Worm (Caenorhabditis elegans) whole organism, L4 larva: ENCODE results near the gene ell-1.

Experiments
- D1046.2 ChIP-seq: fragments of 200-800 bp; sonication (Bioruptor generic); IDR thresholded peaks from 2 replicates; pipeline ENCODE4 v1.3.6; 2022; ENCODE audit warnings: missing genetic modification characterization, missing compliant biosample characterization
- F37D6.2 ChIP-seq: sonication (generic microtip); optimal IDR thresholded peaks from 2 replicates; lab custom pipeline; 2016; ENCODE audit warnings: mild to moderate bottlenecking, missing genetic modification characterization, missing compliant biosample characterization
- F44E2.7 ChIP-seq: fragments of 200-800 bp; sonication (Bioruptor generic); IDR thresholded peaks from 2 replicates; pipeline ENCODE4 v2.1.2; 2022; ENCODE audit warnings: missing genetic modification characterization, missing compliant biosample characterization
- F49E8.2 ChIP-seq: sonication (generic microtip); optimal IDR thresholded peaks from 2 replicates; lab custom pipeline; 2016; ENCODE audit warnings: missing compliant biosample characterization, mild to moderate bottlenecking, missing genetic modification characterization, borderline replicate concordance
- T26A8.4 ChIP-seq: fragments of 200-800 bp; sonication (Bioruptor generic); IDR thresholded peaks from 2 replicates; pipeline ENCODE4 v1.3.6; 2022; ENCODE audit warnings: missing genetic modification characterization, missing compliant biosample characterization
- ZK337.2 ChIP-seq: fragments of 200-800 bp; sonication (Bioruptor generic); IDR thresholded peaks from 2 replicates; pipeline ENCODE4 v1.3.6; 2022; ENCODE audit warnings: missing genetic modification reagents, missing genetic modification characterization, missing compliant biosample characterization
- aha-1 ChIP-seq: fragments of 150-350 bp; peaks from one replicate; lab custom pipeline; 2014; ENCODE audit warnings: missing biosample characterization, missing genetic modification characterization
- daf-16 ChIP-seq, 3 experiments: sonication (generic microtip); optimal IDR thresholded peaks; 2 replicates each; lab custom pipeline; 2016 to 2017; ENCODE audit warnings: missing genetic modification characterization in 3 of 3, missing genetic modification reagents in 3 of 3, mild to moderate bottlenecking in 2 of 3, missing compliant biosample characterization in 2 of 3, missing biosample characterization in 1 of 3, moderate library complexity in 1 of 3
- dve-1 ChIP-seq: sonication (generic microtip); optimal IDR thresholded peaks from 2 replicates; lab custom pipeline; 2017; ENCODE audit warnings: antibody characterized with exemption, mild to moderate bottlenecking, missing genetic modification characterization, missing compliant biosample characterization; ENCODE audit not compliant: insufficient read depth
- egl-27 ChIP-seq: sonication (generic microtip); optimal IDR thresholded peaks from 3 replicates; lab custom pipeline; 2017; ENCODE audit warnings: missing biosample characterization, missing genetic modification reagents, missing genetic modification characterization
- egl-43 ChIP-seq: fragments of 200-800 bp; sonication (Bioruptor generic); IDR thresholded peaks from 2 replicates; pipeline ENCODE4 v1.3.6; 2022; ENCODE audit warnings: missing genetic modification reagents, missing genetic modification characterization, missing compliant biosample characterization
- fos-1 ChIP-seq: fragments of 150-350 bp; optimal IDR thresholded peaks from 2 replicates; lab custom pipeline; 2014; ENCODE audit warnings: missing biosample characterization, missing genetic modification characterization
- hlh-11 ChIP-seq: fragments of 200-800 bp; sonication (Bioruptor generic); optimal IDR thresholded peaks from 2 replicates; lab custom pipeline; 2018; ENCODE audit warnings: mild to moderate bottlenecking, missing genetic modification characterization, missing compliant biosample characterization
- hlh-30 ChIP-seq: sonication (generic microtip); optimal IDR thresholded peaks from 2 replicates; lab custom pipeline; 2017; ENCODE audit warnings: antibody characterized with exemption, mild to moderate bottlenecking, missing genetic modification characterization, missing compliant biosample characterization; ENCODE audit not compliant: insufficient read depth
- hmg-1.1 ChIP-seq: fragments of 200-800 bp; sonication (Bioruptor generic); IDR thresholded peaks from 2 replicates; pipeline ENCODE4 v1.3.6; 2022; ENCODE audit warnings: missing genetic modification reagents, missing genetic modification characterization, missing compliant biosample characterization
- jun-1 ChIP-seq: fragments of 150-350 bp; optimal IDR thresholded peaks from 2 replicates; lab custom pipeline; 2014; ENCODE audit warnings: missing biosample characterization, missing genetic modification reagents, missing genetic modification characterization
- lin-1 ChIP-seq: fragments of 200-800 bp; sonication (Bioruptor generic); IDR thresholded peaks from 2 replicates; pipeline ENCODE4 v1.3.6; 2022; ENCODE audit warnings: missing genetic modification reagents, missing genetic modification characterization, missing compliant biosample characterization
- lin-13 ChIP-seq: fragments of 150-350 bp; optimal IDR thresholded peaks from 2 replicates; lab custom pipeline; 2014; ENCODE audit warnings: missing biosample characterization, missing genetic modification reagents, missing genetic modification characterization
- lin-38 ChIP-seq: fragments of 200-800 bp; sonication (Bioruptor generic); IDR thresholded peaks from 2 replicates; pipeline ENCODE4 v1.3.6; 2022; ENCODE audit warnings: missing genetic modification reagents, missing genetic modification characterization, missing compliant biosample characterization
- lir-3 ChIP-seq: sonication (generic microtip); optimal IDR thresholded peaks from 2 replicates; lab custom pipeline; 2016; ENCODE audit warnings: mild to moderate bottlenecking, missing genetic modification characterization, missing compliant biosample characterization
- lsy-2 ChIP-seq, 2 experiments: fragments of 150-350 bp in 1 of 2; sonication (generic microtip) in 1 of 2; optimal IDR thresholded peaks; 2 replicates each; lab custom pipeline; 2014 to 2017; ENCODE audit warnings: missing biosample characterization in 2 of 2, missing genetic modification characterization in 2 of 2
- madf-5 ChIP-seq, 2 experiments: fragments of 200-800 bp; sonication (Bioruptor generic); IDR thresholded peaks; 2 replicates each; pipeline ENCODE4 v1.3.6; 2022; ENCODE audit warnings: missing compliant biosample characterization in 2 of 2, missing genetic modification characterization in 2 of 2
- mdl-1 ChIP-seq, 2 experiments: fragments of 150-350 bp in 1 of 2; sonication (generic microtip) in 1 of 2; optimal IDR thresholded peaks; 2 replicates each; lab custom pipeline; 2014 to 2017; ENCODE audit warnings: missing biosample characterization in 2 of 2, missing genetic modification characterization in 2 of 2
- mep-1 ChIP-seq: fragments of 150-350 bp; sonication (generic microtip); optimal IDR thresholded peaks from 3 replicates; lab custom pipeline; 2014; ENCODE audit warnings: missing biosample characterization, missing genetic modification characterization
- mes-2 ChIP-seq: sonication (generic microtip); optimal IDR thresholded peaks from 2 replicates; lab custom pipeline; 2016; ENCODE audit warnings: missing genotype, mild to moderate bottlenecking, missing genetic modification characterization, missing compliant biosample characterization; ENCODE audit not compliant: poor library complexity, severe bottlenecking
- mxl-3 ChIP-seq: fragments of 200-800 bp; sonication (Bioruptor generic); optimal IDR thresholded peaks from 2 replicates; lab custom pipeline; 2018; ENCODE audit warnings: mild to moderate bottlenecking, missing genetic modification characterization, missing compliant biosample characterization
- nhr-11 ChIP-seq: fragments of 150-350 bp; optimal IDR thresholded peaks from 2 replicates; lab custom pipeline; 2014; ENCODE audit warnings: missing biosample characterization, missing genetic modification characterization
- nhr-28 ChIP-seq: fragments of 150-350 bp; optimal IDR thresholded peaks from 2 replicates; lab custom pipeline; 2014; ENCODE audit warnings: missing biosample characterization, missing genetic modification characterization
- nhr-48 ChIP-seq: sonication (generic microtip); optimal IDR thresholded peaks from 2 replicates; lab custom pipeline; 2016; ENCODE audit warnings: mild to moderate bottlenecking, missing genetic modification characterization, missing compliant biosample characterization
- nhr-76 ChIP-seq: fragments of 150-350 bp; optimal IDR thresholded peaks from 2 replicates; lab custom pipeline; 2014; ENCODE audit warnings: missing biosample characterization, missing genetic modification characterization
- pha-4 ChIP-seq, 2 experiments: fragments of 150-350 bp in 1 of 2; fragments of 200-800 bp in 1 of 2; sonication (Bioruptor generic) in 1 of 2; IDR thresholded peaks in 1 of 2; optimal IDR thresholded peaks in 1 of 2; 2 replicates each; pipeline versions ENCODE4 v1.3.6 to Lab custom; 2014 to 2022; ENCODE audit warnings: missing genetic modification characterization in 2 of 2, missing genetic modification reagents in 2 of 2, missing biosample characterization in 1 of 2, missing compliant biosample characterization in 1 of 2
- pqm-1 ChIP-seq: sonication (generic microtip); optimal IDR thresholded peaks from 2 replicates; lab custom pipeline; 2017; ENCODE audit warnings: missing biosample characterization, missing genetic modification characterization
- set-16 ChIP-seq: fragments of 200-800 bp; sonication (Bioruptor generic); IDR thresholded peaks from 2 replicates; pipeline ENCODE4 v1.3.6; 2022; ENCODE audit warnings: missing genetic modification reagents, missing genetic modification characterization, missing compliant biosample characterization
- snpc-1.2 ChIP-seq: fragments of 200-800 bp; sonication (Bioruptor generic); IDR thresholded peaks from 2 replicates; pipeline ENCODE4 v1.3.6; 2022; ENCODE audit warnings: missing genetic modification reagents, missing genetic modification characterization, missing compliant biosample characterization
- unc-62 ChIP-seq, 3 experiments: fragments of 150-350 bp in 1 of 3; sonication (generic microtip); optimal IDR thresholded peaks in 2 of 3; peaks in 1 of 3; 1 replicate in 1 of 3; 2 replicates in 2 of 3; lab custom pipeline; 2014 to 2017; ENCODE audit warnings: missing biosample characterization in 3 of 3, missing genetic modification characterization in 3 of 3, missing genetic modification reagents in 3 of 3, missing genotype in 1 of 3
- zip-2 ChIP-seq: fragments of 150-350 bp; optimal IDR thresholded peaks from 2 replicates; lab custom pipeline; 2014; ENCODE audit warnings: missing biosample characterization, missing genetic modification characterization
- ztf-7 ChIP-seq: fragments of 150-350 bp; optimal IDR thresholded peaks from 2 replicates; lab custom pipeline; 2014; ENCODE audit warnings: missing biosample characterization, missing genetic modification characterization

Gene ell-1

ce11 chrIV:4396052-4396821 lies 2.0 kb downstream of the ell-1 start:
- TF ChIP-seq jun-1 (tag; lab: Kevin White, UChicago): no peak
- TF ChIP-seq unc-62 (GFP tag; optimal IDR thresholded peaks at IDR 0.05 in 1 of 2; lab: Kevin White, UChicago): peak in 1 of 2 experiments; percentile 17
- no peak for TF ChIP-seq unc-62 (tag; optimal IDR thresholded peaks at IDR 0.05; lab: Kevin White, UChicago)
- TF ChIP-seq hlh-11 (tag; lab: Kevin White, UChicago): peak; percentile 57
- TF ChIP-seq nhr-76 (tag; lab: Kevin White, UChicago): no peak
- no peak for TF ChIP-seq fos-1 (tag; lab: Kevin White, UChicago)
- TF ChIP-seq lsy-2 (tag; optimal IDR thresholded peaks at IDR 0.05; lab: Kevin White, UChicago): peak in 1 of 2 experiments; percentile 2
- TF ChIP-seq T26A8.4 (GFP tag; lab: Robert Waterston, UW): no peak
- no peak for TF ChIP-seq hmg-1.1
- peak; percentile 4 for TF ChIP-seq mep-1 (tag; lab: Kevin White, UChicago)
- no peak for TF ChIP-seq madf-5 (GFP tag; IDR thresholded peaks at IDR 0.05; lab: Robert Waterston, UW)
- TF ChIP-seq mxl-3: peak; percentile 43
- peak; percentile 25; the same call in 1 of the 2 replicates for TF ChIP-seq set-16
- TF ChIP-seq F44E2.7: no peak
- TF ChIP-seq D1046.2 (GFP tag; lab: Robert Waterston, UW): no peak
- peak; percentile 70 for TF ChIP-seq nhr-28 (tag; lab: Kevin White, UChicago)
- no peak for TF ChIP-seq lir-3 (tag; lab: Kevin White, UChicago)
- TF ChIP-seq nhr-48 (tag; lab: Kevin White, UChicago): no peak
- TF ChIP-seq daf-16 (GFP tag; optimal IDR thresholded peaks at IDR 0.05; lab: Kevin White, UChicago): no peak
- TF ChIP-seq daf-16 (tag; optimal IDR thresholded peaks at IDR 0.05; lab: Kevin White, UChicago): no peak
- TF ChIP-seq snpc-1.2 (GFP tag; lab: Robert Waterston, UW): no peak
- peak; percentile 92 for TF ChIP-seq aha-1 (tag; lab: Kevin White, UChicago)
- TF ChIP-seq mdl-1 (tag; optimal IDR thresholded peaks at IDR 0.05; lab: Kevin White, UChicago): peak in 1 of 2 experiments; percentile 15

ce11 chrIV:4397111-4397510 lies 2.9 kb downstream of the ell-1 start:
- TF ChIP-seq dve-1 (tag; lab: Kevin White, UChicago) (peak; percentile 29), lsy-2 (tag; optimal IDR thresholded peaks at IDR 0.05; lab: Kevin White, UChicago) (peak in 1 of 2 experiments; percentile 16), pqm-1 (tag; lab: Kevin White, UChicago) (peak; percentile 18), daf-16 (GFP tag; optimal IDR thresholded peaks at IDR 0.05; lab: Kevin White, UChicago) (no peak), daf-16 (tag; optimal IDR thresholded peaks at IDR 0.05; lab: Kevin White, UChicago) (peak; percentile 76), pha-4 (GFP tag; IDR thresholded peaks at IDR 0.05; lab: Robert Waterston, UW) (no peak), pha-4 (tag; optimal IDR thresholded peaks at IDR 0.05; lab: Kevin White, UChicago) (peak; percentile 47), zip-2 (no peak), D1046.2 (GFP tag; lab: Robert Waterston, UW) (no peak), nhr-11 (no peak), F49E8.2 (no peak), F37D6.2 (no peak), mep-1 (tag; lab: Kevin White, UChicago) (peak; percentile 9)

ce11 chrIV:4397586-4397985 lies 3.4 kb downstream of the ell-1 start:
- TF ChIP-seq aha-1 (tag; lab: Kevin White, UChicago) (peak; percentile 24), mxl-3 (no peak)

ce11 chrIV:4398420-4398819 lies 4.2 kb downstream of the ell-1 start:
- peak; percentile 47 for TF ChIP-seq aha-1 (tag; lab: Kevin White, UChicago)
- TF ChIP-seq ZK337.2 (GFP tag; lab: Robert Waterston, UW): no peak
- TF ChIP-seq mes-2: peak; percentile 2
- no peak for TF ChIP-seq nhr-76 (tag; lab: Kevin White, UChicago)
- peak; percentile 68 for TF ChIP-seq mxl-3
- peak; percentile 16; the same call in 1 of the 2 replicates for TF ChIP-seq lin-1 (GFP tag; lab: Robert Waterston, UW)
- no peak for TF ChIP-seq zip-2
- TF ChIP-seq set-16: peak; percentile 64
- no peak for TF ChIP-seq pqm-1 (tag; lab: Kevin White, UChicago)
- peak; percentile 2 for TF ChIP-seq hlh-30 (tag; lab: Kevin White, UChicago)
- peak; percentile 22; the same call in 1 of the 2 replicates for TF ChIP-seq lin-38 (GFP tag; lab: Robert Waterston, UW)
- TF ChIP-seq mdl-1 (tag; optimal IDR thresholded peaks at IDR 0.05; lab: Kevin White, UChicago): peak in 1 of 2 experiments; percentile 52
- TF ChIP-seq egl-27 (tag; lab: Kevin White, UChicago): no peak
- peak; percentile 59 for TF ChIP-seq hlh-11 (tag; lab: Kevin White, UChicago)
- TF ChIP-seq lin-13 (GFP tag; lab: Kevin White, UChicago): no peak
- peak; percentile 39 for TF ChIP-seq mep-1 (tag; lab: Kevin White, UChicago)
- TF ChIP-seq pha-4 (GFP tag; IDR thresholded peaks at IDR 0.05; lab: Robert Waterston, UW): 0 out of 2 replicates have a peak, but pooled peaks have one; percentile 14
- no peak for TF ChIP-seq pha-4 (tag; optimal IDR thresholded peaks at IDR 0.05; lab: Kevin White, UChicago)
- TF ChIP-seq ztf-7 (tag; lab: Kevin White, UChicago): no peak
- peak; percentile 46 for TF ChIP-seq hmg-1.1
- peak; percentile 37; the same call in 1 of the 2 replicates for TF ChIP-seq egl-43 (GFP tag; lab: Robert Waterston, UW)
